Fruit fly (Drosophila melanogaster): ENCODE results near the gene ZC3H3.
A peak's percentile ranks its signal among the peaks of the same experiment; 100 is the strongest.

The ZC3H3 gene

dm6 chr3L:8547104-8547523 is 37.6 kb upstream of the ZC3H3 start (continued):
- TF ChIP-seq zfh1 (GFP tag; IDR thresholded peaks at IDR 0.05) (peak; percentile 82), Chrac-16 (GFP tag; optimal IDR thresholded peaks at IDR 0.05) (peak; percentile 76), nerfin-2 (GFP tag; IDR thresholded peaks at IDR 0.05; ENCODE audit: partially characterized antibody) (no peak), tgo (GFP tag; IDR thresholded peaks at IDR 0.05) (peak; percentile 81), CG2875 (GFP tag; optimal IDR thresholded peaks at IDR 0.05) (peak; percentile 82), CG7963 (GFP tag; IDR thresholded peaks at IDR 0.05; ENCODE audit: partially characterized antibody) (no peak), CG3065 (GFP tag; optimal IDR thresholded peaks at IDR 0.05) (peak; percentile 14), CG12769 (tag; optimal IDR thresholded peaks at IDR 0.05) (peak; percentile 85), Nf-YC (tag; optimal IDR thresholded peaks at IDR 0.05) (peak; percentile 75), Nf-YB (GFP tag; optimal IDR thresholded peaks at IDR 0.05) (peak; percentile 69), eyg (GFP tag; optimal IDR thresholded peaks at IDR 0.05) (peak; percentile 58), cato (GFP tag; optimal IDR thresholded peaks at IDR 0.05; ENCODE audit: borderline replicate concordance) (peak; percentile 44), CG4707 (GFP tag; optimal IDR thresholded peaks at IDR 0.05) (peak; percentile 41), hb (GFP tag; IDR thresholded peaks at IDR 0.05; ENCODE audit: partially characterized antibody) (no peak), gro (GFP tag; optimal IDR thresholded peaks at IDR 0.05) (peak; percentile 81), Lim3 (GFP tag; IDR thresholded peaks at IDR 0.05) (peak; percentile 50; the same call in 1 of the 2 replicates), ems (GFP tag; optimal IDR thresholded peaks at IDR 0.05) (peak; percentile 69), p53 (GFP tag; optimal IDR thresholded peaks at IDR 0.05) (no peak), Trl (optimal IDR thresholded peaks at IDR 0.05) (no peak), Trl (GFP tag; optimal IDR thresholded peaks at IDR 0.05) (peak; percentile 70), CG10431 (GFP tag; optimal IDR thresholded peaks at IDR 0.05) (no peak), inv (GFP tag; IDR thresholded peaks at IDR 0.05; ENCODE audit: partially characterized antibody) (no peak), ac (GFP tag; optimal IDR thresholded peaks at IDR 0.05) (peak; percentile 58), NfI (GFP tag; optimal IDR thresholded peaks at IDR 0.05) (peak; percentile 90), stwl (tag; optimal IDR thresholded peaks at IDR 0.05) (no peak), CG14860 (GFP tag; IDR thresholded peaks at IDR 0.05; ENCODE audit: partially characterized antibody) (no peak), CG9215 (GFP tag; IDR thresholded peaks at IDR 0.05) (peak; percentile 83), CG16779 (GFP tag; IDR thresholded peaks at IDR 0.05) (0 out of 2 replicates have a peak, but pooled peaks have one; percentile 60), sisA (GFP tag; IDR thresholded peaks at IDR 0.05) (peak; percentile 77), CrebB (tag; optimal IDR thresholded peaks at IDR 0.05) (peak; percentile 67), HmgD (GFP tag; optimal IDR thresholded peaks at IDR 0.05) (no peak), CG4854 (GFP tag; optimal IDR thresholded peaks at IDR 0.05) (peak; percentile 71), CG31441 (GFP tag; IDR thresholded peaks at IDR 0.05) (peak; percentile 88), ham (GFP tag; IDR thresholded peaks at IDR 0.05) (no peak), CG15269 (tag; optimal IDR thresholded peaks at IDR 0.05) (peak; percentile 94), CG10366 (GFP tag; IDR thresholded peaks at IDR 0.05) (peak; percentile 63), CG17912 (GFP tag; optimal IDR thresholded peaks at IDR 0.05) (peak; percentile 55), sens-2 (GFP tag; IDR thresholded peaks at IDR 0.05) (0 out of 2 replicates have a peak, but pooled peaks have one; percentile 36), tup (GFP tag; optimal IDR thresholded peaks at IDR 0.05) (peak; percentile 22), CG4404 (GFP tag; IDR thresholded peaks at IDR 0.05) (peak; percentile 68), HHEX (GFP tag; optimal IDR thresholded peaks at IDR 0.05) (peak; percentile 90), jing (GFP tag; optimal IDR thresholded peaks at IDR 0.05) (peak; percentile 69), Jarid2 (GFP tag; optimal IDR thresholded peaks at IDR 0.05) (peak; percentile 36), CG2199 (GFP tag; IDR thresholded peaks at IDR 0.05) (0 out of 3 replicates have a peak, but pooled peaks have one; percentile 48), onecut (GFP tag; IDR thresholded peaks at IDR 0.05) (peak; percentile 65), Dip2 (GFP tag; IDR thresholded peaks at IDR 0.05) (no peak; the same call in 1 of the 2 replicates), wdn (GFP tag; IDR thresholded peaks at IDR 0.05) (peak; percentile 80), CG8290 (GFP tag; optimal IDR thresholded peaks at IDR 0.05) (peak; percentile 55), CG8290 (tag; optimal IDR thresholded peaks at IDR 0.05) (peak in 1 of 2 experiments; percentile 71), CG3281 (GFP tag; optimal IDR thresholded peaks at IDR 0.05) (peak; percentile 93), Xbp1 (GFP tag; optimal IDR thresholded peaks at IDR 0.05) (peak; percentile 88)
